Fruit fly (Drosophila melanogaster) whole organism, wandering third instar larva: ENCODE measurements around the gene Ent2.

ENCODE experiments used
- Abd-B ChIP-seq: fragments of >200 bp; optimal IDR thresholded peaks from 2 replicates; lab custom pipeline; 2017; ENCODE audit warnings: missing biosample characterization, missing genetic modification characterization
- CG32264 ChIP-seq: fragments of 200-800 bp; sonication (Bioruptor generic); optimal IDR thresholded peaks from 2 replicates; lab custom pipeline; 2016; ENCODE audit warnings: missing biosample characterization, missing genetic modification characterization
- CG9705 ChIP-seq: fragments of 200-800 bp; sonication (Bioruptor generic); optimal IDR thresholded peaks from 2 replicates; lab custom pipeline; 2018; ENCODE audit warnings: missing biosample characterization, mild to moderate bottlenecking, missing genetic modification characterization
- CrebA ChIP-seq: fragments of 200-800 bp; sonication (Bioruptor generic); optimal IDR thresholded peaks from 2 replicates; lab custom pipeline; 2016; ENCODE audit warnings: missing biosample characterization, mild to moderate bottlenecking, missing genetic modification characterization, borderline replicate concordance
- Dfd ChIP-seq: fragments of >200 bp; optimal IDR thresholded peaks from 2 replicates; lab custom pipeline; 2017; ENCODE audit warnings: missing biosample characterization, missing genetic modification characterization
- Dif ChIP-seq: fragments of 200-275, 200-300 bp; sonication (Bioruptor generic); optimal IDR thresholded peaks from 2 replicates; lab custom pipeline; 2018; ENCODE audit warnings: missing biosample characterization, missing genetic modification characterization; ENCODE audit not compliant: partially characterized antibody
- GATAd ChIP-seq: sonication (Bioruptor generic); optimal IDR thresholded peaks from 2 replicates; lab custom pipeline; 2016; ENCODE audit warnings: missing biosample characterization, missing genetic modification characterization
- HLH106 ChIP-seq: fragments of 200-800 bp; optimal IDR thresholded peaks from 3 replicates; lab custom pipeline; 2019; ENCODE audit warnings: missing biosample characterization, mild to moderate bottlenecking, missing genetic modification characterization, moderate library complexity
- Hnf4 ChIP-seq: fragments of 200-800 bp; sonication (Bioruptor generic); optimal IDR thresholded peaks from 2 replicates; lab custom pipeline; 2016; ENCODE audit warnings: missing biosample characterization, mild to moderate bottlenecking, missing genetic modification characterization
- Hr78 ChIP-seq: fragments of >200 bp; optimal IDR thresholded peaks from 2 replicates; lab custom pipeline; 2017; ENCODE audit warnings: missing biosample characterization, missing genetic modification characterization
- Hr83 ChIP-seq: fragments of 200-300 bp; sonication (Bioruptor generic); optimal IDR thresholded peaks from 2 replicates; lab custom pipeline; 2016; ENCODE audit warnings: missing biosample characterization, mild to moderate bottlenecking, missing genetic modification characterization, moderate library complexity; ENCODE audit not compliant: poor library complexity, severe bottlenecking
- Jra ChIP-seq: sonication (Bioruptor generic); optimal IDR thresholded peaks from 2 replicates; lab custom pipeline; 2016; ENCODE audit warnings: missing biosample characterization, missing genetic modification characterization
- Mio ChIP-seq: sonication (Bioruptor generic); optimal IDR thresholded peaks from 2 replicates; lab custom pipeline; 2016; ENCODE audit warnings: missing biosample characterization, missing genetic modification characterization
- Myc ChIP-seq: fragments of >200 bp; optimal IDR thresholded peaks from 2 replicates; lab custom pipeline; 2017
- N ChIP-seq: fragments of >200 bp; optimal IDR thresholded peaks from 2 replicates; lab custom pipeline; 2018; ENCODE audit warnings: missing biosample characterization, missing external identifiers, missing genetic modification characterization
- OdsH ChIP-seq: fragments of 200-800 bp; sonication (Bioruptor generic); optimal IDR thresholded peaks from 2 replicates; lab custom pipeline; 2016; ENCODE audit warnings: missing biosample characterization, mild to moderate bottlenecking, missing genetic modification characterization
- Rel ChIP-seq, 2 experiments: fragments of 200-800 bp; sonication (Bioruptor generic) in 1 of 2; optimal IDR thresholded peaks; 2 replicates in 1 of 2; 3 replicates in 1 of 2; lab custom pipeline; 2016 to 2019; ENCODE audit warnings: mild to moderate bottlenecking in 2 of 2, missing biosample characterization in 2 of 2, missing genetic modification characterization in 2 of 2, moderate library complexity in 1 of 2
- Sp1 ChIP-seq: fragments of 200-800 bp; sonication (Bioruptor generic); optimal IDR thresholded peaks from 3 replicates; lab custom pipeline; 2019; ENCODE audit warnings: missing biosample characterization, mild to moderate bottlenecking, missing genetic modification characterization, moderate library complexity
- Vsx2 ChIP-seq: fragments of 200-300, 225-300 bp; sonication (Bioruptor generic); optimal IDR thresholded peaks from 2 replicates; lab custom pipeline; 2018; ENCODE audit warnings: missing biosample characterization, missing genetic modification characterization; ENCODE audit not compliant: partially characterized antibody
- br ChIP-seq: fragments of 200-800 bp; sonication (Bioruptor generic); optimal IDR thresholded peaks from 2 replicates; lab custom pipeline; 2016; ENCODE audit warnings: missing biosample characterization, missing genetic modification characterization
- brk ChIP-seq: fragments of 200-800 bp; sonication (Bioruptor generic); optimal IDR thresholded peaks from 2 replicates; lab custom pipeline; 2016; ENCODE audit warnings: missing biosample characterization, mild to moderate bottlenecking, missing genetic modification characterization
- dl ChIP-seq, 2 experiments: fragments of 175-275, 200-275 bp in 1 of 2; fragments of 200-275 bp in 1 of 2; sonication (Bioruptor generic); optimal IDR thresholded peaks; lab custom pipeline; 2018; ENCODE audit warnings: mild to moderate bottlenecking in 2 of 2, missing biosample characterization in 2 of 2, missing genetic modification characterization in 2 of 2, moderate library complexity in 2 of 2; ENCODE audit not compliant: partially characterized antibody in 2 of 2, insufficient read depth in 1 of 2
- dmrt93B ChIP-seq: fragments of 200-800 bp; sonication (Bioruptor generic); optimal IDR thresholded peaks from 2 replicates; lab custom pipeline; 2018; ENCODE audit warnings: missing biosample characterization, mild to moderate bottlenecking, missing genetic modification characterization
- dsf ChIP-seq: sonication (Bioruptor generic); optimal IDR thresholded peaks from 2 replicates; lab custom pipeline; 2016; ENCODE audit warnings: missing biosample characterization, missing genetic modification characterization, borderline replicate concordance
- ey ChIP-seq: fragments of 200-800 bp; sonication (Bioruptor generic); optimal IDR thresholded peaks from 2 replicates; lab custom pipeline; 2016; ENCODE audit warnings: missing biosample characterization, missing genetic modification characterization
- foxo ChIP-seq, 2 experiments: fragments of 200-800 bp; sonication (Bioruptor generic); optimal IDR thresholded peaks; 2 replicates in 1 of 2; 3 replicates in 1 of 2; lab custom pipeline; 2016 to 2017; ENCODE audit warnings: missing biosample characterization in 2 of 2, missing genetic modification characterization in 2 of 2
- fru ChIP-seq: fragments of 200-800 bp; sonication (Bioruptor generic); optimal IDR thresholded peaks from 3 replicates; lab custom pipeline; 2016; ENCODE audit warnings: missing biosample characterization, mild to moderate bottlenecking, missing genetic modification characterization
- h ChIP-seq: fragments of 200-800 bp; sonication (Bioruptor generic); optimal IDR thresholded peaks from 3 replicates; lab custom pipeline; 2016; ENCODE audit warnings: missing biosample characterization, mild to moderate bottlenecking, missing genetic modification characterization
- jim ChIP-seq: fragments of 175-275, 200-325 bp; sonication (Bioruptor generic); optimal IDR thresholded peaks from 2 replicates; lab custom pipeline; 2016; ENCODE audit warnings: missing biosample characterization, mild to moderate bottlenecking, missing genetic modification characterization
- lola ChIP-seq: fragments of >200 bp; optimal IDR thresholded peaks from 2 replicates; lab custom pipeline; 2017; ENCODE audit warnings: missing biosample characterization, missing genetic modification characterization
- pan ChIP-seq: fragments of >200 bp; optimal IDR thresholded peaks from 2 replicates; lab custom pipeline; 2017
- psq ChIP-seq: fragments of 200-800 bp; sonication (Bioruptor generic); optimal IDR thresholded peaks from 3 replicates; lab custom pipeline; 2017; ENCODE audit warnings: missing biosample characterization, mild to moderate bottlenecking, missing genetic modification characterization, moderate library complexity
- rgr ChIP-seq: fragments of 200-800 bp; sonication (Bioruptor generic); optimal IDR thresholded peaks from 3 replicates; lab custom pipeline; 2016; ENCODE audit warnings: missing biosample characterization, mild to moderate bottlenecking, missing genetic modification characterization
- sage ChIP-seq: fragments of 200-800 bp; sonication (Bioruptor generic); optimal IDR thresholded peaks from 2 replicates; lab custom pipeline; 2016; ENCODE audit warnings: missing biosample characterization, mild to moderate bottlenecking, missing genetic modification characterization
- sv ChIP-seq: fragments of 200-800 bp; sonication (Bioruptor generic); optimal IDR thresholded peaks from 3 replicates; lab custom pipeline; 2016; ENCODE audit warnings: missing biosample characterization, missing genetic modification characterization
- tai ChIP-seq: sonication (Bioruptor generic); optimal IDR thresholded peaks from 2 replicates; lab custom pipeline; 2016; ENCODE audit warnings: missing biosample characterization, missing genetic modification characterization
- usp ChIP-seq: fragments of >200 bp; optimal IDR thresholded peaks from 2 replicates; lab custom pipeline; 2017; ENCODE audit warnings: missing biosample characterization, missing genetic modification characterization
- woc ChIP-seq: sonication (Bioruptor generic); optimal IDR thresholded peaks from 2 replicates; lab custom pipeline; 2016; ENCODE audit warnings: missing biosample characterization, mild to moderate bottlenecking, missing genetic modification characterization

Ent2 gene

dm6 chr2L:6601018-6601505 lies 38.9 kb downstream of the Ent2 start, which contains the start of gene Dpp10:
Dpp10 (minus strand) TSS chr2L:6601068.
- TF ChIP-seq psq (GFP tag; lab: Kevin White, UChicago): peak; percentile 48
- no peak for TF ChIP-seq Hr83 (GFP tag; lab: Kevin White, UChicago)
- no peak for TF ChIP-seq Mio (GFP tag; lab: Kevin White, UChicago)
- no peak for TF ChIP-seq woc (GFP tag; lab: Kevin White, UChicago)
- TF ChIP-seq N (GFP tag; lab: Kevin White, UChicago): no peak
- no peak for TF ChIP-seq usp (GFP tag; lab: Kevin White, UChicago)
- TF ChIP-seq Myc (lab: Kevin White, UChicago): no peak
- TF ChIP-seq Hr78 (GFP tag; lab: Kevin White, UChicago): no peak
- TF ChIP-seq OdsH: peak; percentile 48
- TF ChIP-seq Vsx2 (GFP tag; lab: Kevin White, UChicago): peak; percentile 5
- TF ChIP-seq Abd-B: no peak
- peak in 1 of 2 experiments; percentile 70 for TF ChIP-seq foxo (GFP tag; optimal IDR thresholded peaks at IDR 0.05; lab: Kevin White, UChicago)
- TF ChIP-seq CG9705: no peak
- TF ChIP-seq sv: peak; percentile 91
- TF ChIP-seq rgr: peak; percentile 61
- TF ChIP-seq br: peak; percentile 70
- TF ChIP-seq pan (lab: Kevin White, UChicago): no peak
- TF ChIP-seq lola (GFP tag; lab: Kevin White, UChicago): no peak
- TF ChIP-seq CG32264 (GFP tag; lab: Kevin White, UChicago): no peak
- TF ChIP-seq sage: no peak
- TF ChIP-seq GATAd (GFP tag; lab: Kevin White, UChicago): no peak
- TF ChIP-seq dl (GFP tag; optimal IDR thresholded peaks at IDR 0.05; lab: Kevin White, UChicago; ENCODE audit: insufficient read depth in 1 of 2, partially characterized antibody in 2 of 2): peak in 1 of 2 experiments; percentile 9
- TF ChIP-seq ey (GFP tag; lab: Kevin White, UChicago): peak; percentile 64
- TF ChIP-seq CrebA: no peak
- no peak for TF ChIP-seq Rel (GFP tag; optimal IDR thresholded peaks at IDR 0.05; lab: Kevin White, UChicago)
- no peak for TF ChIP-seq Rel (tag; optimal IDR thresholded peaks at IDR 0.05; lab: Kevin White, UChicago)
- TF ChIP-seq HLH106 (tag; lab: Kevin White, UChicago): peak; percentile 73
- no peak for TF ChIP-seq jim (GFP tag; lab: Kevin White, UChicago)
- TF ChIP-seq dsf (GFP tag; lab: Kevin White, UChicago): no peak
- TF ChIP-seq fru (GFP tag; lab: Kevin White, UChicago): peak; percentile 77
- TF ChIP-seq Dif: peak; percentile 56
- TF ChIP-seq Hnf4 (GFP tag; lab: Kevin White, UChicago): peak; percentile 39
- peak; percentile 63 for TF ChIP-seq h
- no peak for TF ChIP-seq brk
- peak; percentile 61 for TF ChIP-seq tai (GFP tag; lab: Kevin White, UChicago)
- TF ChIP-seq dmrt93B (GFP tag; lab: Kevin White, UChicago): peak; percentile 37
- no peak for TF ChIP-seq Jra (GFP tag; lab: Kevin White, UChicago)
- no peak for TF ChIP-seq Dfd (GFP tag; lab: Kevin White, UChicago)
- peak; percentile 62 for TF ChIP-seq Sp1 (GFP tag; lab: Kevin White, UChicago)
- TF ChIP-seq, all 38 proteins: peak for 17

dm6 chr2L:6610683-6611373 lies 48.7 kb downstream of the Ent2 start, which contains the start of gene CG11050:
CG11050 (plus strand) TSS chr2L:6611011.
- TF ChIP-seq Sp1 (GFP tag; lab: Kevin White, UChicago) (peak; percentile 33), dl (GFP tag; optimal IDR thresholded peaks at IDR 0.05; lab: Kevin White, UChicago; ENCODE audit: insufficient read depth in 1 of 2, partially characterized antibody in 2 of 2) (no peak), CG9705 (no peak), usp (GFP tag; lab: Kevin White, UChicago) (no peak), rgr (peak; percentile 76), ey (GFP tag; lab: Kevin White, UChicago) (peak; percentile 58), Rel (GFP tag; optimal IDR thresholded peaks at IDR 0.05; lab: Kevin White, UChicago) (no peak), Rel (tag; optimal IDR thresholded peaks at IDR 0.05; lab: Kevin White, UChicago) (peak; percentile 50), Jra (GFP tag; lab: Kevin White, UChicago) (peak; percentile 93), Vsx2 (GFP tag; lab: Kevin White, UChicago) (peak; percentile 37), Hr83 (GFP tag; lab: Kevin White, UChicago) (peak; percentile 5), GATAd (GFP tag; lab: Kevin White, UChicago) (no peak), Mio (GFP tag; lab: Kevin White, UChicago) (no peak), Myc (lab: Kevin White, UChicago) (no peak), OdsH (peak; percentile 29), tai (GFP tag; lab: Kevin White, UChicago) (peak; percentile 68), Dfd (GFP tag; lab: Kevin White, UChicago) (no peak), psq (GFP tag; lab: Kevin White, UChicago) (peak; percentile 18), HLH106 (tag; lab: Kevin White, UChicago) (peak; percentile 50), br (peak; percentile 54), foxo (GFP tag; optimal IDR thresholded peaks at IDR 0.05; lab: Kevin White, UChicago) (peak in 1 of 2 experiments; percentile 74), h (peak; percentile 56), sv (peak; percentile 27), Hnf4 (GFP tag; lab: Kevin White, UChicago) (peak; percentile 64), CrebA (peak; percentile 34), N (GFP tag; lab: Kevin White, UChicago) (no peak), fru (GFP tag; lab: Kevin White, UChicago) (peak; percentile 56)
